Fruit fly (Drosophila melanogaster): Measurements from ENCODE around the gene Ts.

DNA sequence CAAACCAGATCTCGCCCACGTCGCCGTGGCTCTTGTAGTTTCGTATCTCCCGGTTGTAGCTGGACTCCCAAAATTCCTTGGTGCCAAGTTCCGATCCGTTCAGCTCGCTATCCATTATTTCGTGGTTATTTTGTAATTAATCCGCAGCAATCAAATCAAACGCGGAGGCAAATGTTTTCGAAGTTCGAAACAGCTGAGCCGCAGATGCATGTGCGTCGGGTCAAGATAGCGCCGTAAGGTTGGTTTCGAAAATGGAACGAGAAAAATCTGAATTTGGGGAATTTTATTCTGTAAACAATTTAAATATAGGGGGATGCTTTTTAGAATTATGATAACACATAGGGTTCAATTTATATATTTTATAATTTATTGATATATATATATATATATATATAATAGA is 9.7 kb upstream of the Ts start, which contains the start of gene CG9643:
- TF ChIP-seq usp (GFP tag; optimal IDR thresholded peaks at IDR 0.05): no peak
- TF ChIP-seq CG8478 (optimal IDR thresholded peaks at IDR 0.05): no peak
